Worm (Caenorhabditis elegans) whole organism, L4/young adult: ENCODE measurements around the gene dpy-3.

ENCODE experiments used
- W03F9.2 ChIP-seq: fragments of 150-350 bp; optimal IDR thresholded peaks from 2 replicates; lab custom pipeline; 2014; ENCODE audit warnings: missing biosample characterization, missing genetic modification characterization
- him-1 ChIP-seq: sonication (generic microtip); optimal IDR thresholded peaks from 2 replicates; lab custom pipeline; 2016; ENCODE audit warnings: missing genotype, missing genetic modification reagents, missing genetic modification characterization, missing compliant biosample characterization

DNA sequence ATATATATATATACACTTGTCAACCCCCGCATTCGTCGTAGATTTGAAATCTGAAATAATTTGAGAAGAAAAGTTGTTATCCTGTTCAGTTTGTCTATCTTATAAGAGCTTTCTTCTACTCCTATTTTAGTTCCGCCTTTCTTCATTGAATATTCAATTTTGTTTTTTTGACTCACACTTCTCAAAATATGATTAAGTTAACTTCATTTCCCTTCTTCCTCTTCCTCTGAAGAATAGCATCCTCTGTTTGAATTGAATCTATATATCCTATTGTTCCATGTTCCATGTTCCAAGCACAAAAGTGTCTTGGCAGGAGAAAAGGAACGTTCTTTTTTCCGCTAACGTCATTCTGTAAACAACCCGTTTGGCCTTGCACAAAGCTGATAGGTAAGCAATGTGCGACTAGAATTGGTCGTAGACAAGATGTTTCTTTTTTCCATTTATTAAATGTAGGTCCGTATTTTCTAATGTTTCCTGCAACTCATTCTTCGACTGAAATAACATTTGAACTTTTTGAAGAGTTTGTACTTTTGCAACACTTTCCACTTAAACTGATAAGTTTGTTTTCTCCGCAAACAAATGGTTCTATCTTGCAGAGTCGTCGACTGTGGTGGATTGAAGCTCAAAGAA, 46.6 kb upstream of the dpy-3 start, which contains the start of gene gap-1:
- TF ChIP-seq W03F9.2 (tag; lab: Kevin White, UChicago) (no peak), him-1 (tag; lab: Kevin White, UChicago) (no peak)
